Worm (Caenorhabditis elegans) whole organism, early embryonic: ENCODE results near the gene Y37A1B.7.

ENCODE experiments used
- B0310.2 ChIP-seq: sonication (generic microtip); optimal IDR thresholded peaks from 2 replicates; lab custom pipeline; 2016; ENCODE audit warnings: mild to moderate bottlenecking, missing genetic modification characterization, missing compliant biosample characterization
- F13C5.2 ChIP-seq: sonication (generic microtip); optimal IDR thresholded peaks from 2 replicates; lab custom pipeline; 2017; ENCODE audit warnings: mild to moderate bottlenecking, missing genetic modification characterization, inconsistent platforms, missing compliant biosample characterization
- aly-1 ChIP-seq: sonication (generic microtip); optimal IDR thresholded peaks from 2 replicates; lab custom pipeline; 2016; ENCODE audit warnings: missing genetic modification characterization, missing compliant biosample characterization
- ama-1 ChIP-seq: fragments of 150-350 bp; optimal IDR thresholded peaks from 2 replicates; lab custom pipeline; 2014
- ceh-13 ChIP-seq: fragments of 200-800 bp; sonication (Bioruptor generic); optimal IDR thresholded peaks from 2 replicates; lab custom pipeline; 2018; ENCODE audit warnings: mild to moderate bottlenecking, missing genetic modification characterization, missing compliant biosample characterization
- ceh-36 ChIP-seq: sonication (generic microtip); optimal IDR thresholded peaks from 2 replicates; lab custom pipeline; 2016; ENCODE audit warnings: missing genetic modification characterization, inconsistent platforms, missing compliant biosample characterization
- ets-7 ChIP-seq: sonication (generic microtip); optimal IDR thresholded peaks from 2 replicates; lab custom pipeline; 2016; ENCODE audit warnings: missing genotype, missing genetic modification characterization, missing compliant biosample characterization
- flt-1 ChIP-seq: fragments of 200-800 bp; sonication (Bioruptor generic); IDR thresholded peaks from 2 replicates; pipeline ENCODE4 v1.3.6; 2022; ENCODE audit warnings: missing genetic modification characterization, missing compliant biosample characterization
- hmbx-1 ChIP-seq: sonication (generic microtip); optimal IDR thresholded peaks from 2 replicates; lab custom pipeline; 2016; ENCODE audit warnings: mild to moderate bottlenecking, missing genetic modification characterization, missing compliant biosample characterization
- hmg-4 ChIP-seq: fragments of 200-800 bp; sonication (Bioruptor generic); optimal IDR thresholded peaks from 2 replicates; lab custom pipeline; 2018; ENCODE audit warnings: mild to moderate bottlenecking, missing genetic modification characterization, missing compliant biosample characterization
- hnd-1 ChIP-seq: sonication (generic microtip); optimal IDR thresholded peaks from 2 replicates; lab custom pipeline; 2016; ENCODE audit warnings: missing genetic modification characterization, missing compliant biosample characterization
- pes-1 ChIP-seq: fragments of 200-800 bp; sonication (Bioruptor generic); IDR thresholded peaks from 2 replicates; pipeline ENCODE4 v1.3.6; 2022; ENCODE audit warnings: missing genetic modification reagents, missing genetic modification characterization, missing compliant biosample characterization
- scrt-1 ChIP-seq: fragments of 200-800 bp; sonication (Bioruptor generic); IDR thresholded peaks from 2 replicates; pipeline ENCODE4 v1.3.6; 2022; ENCODE audit warnings: missing genetic modification characterization, missing compliant biosample characterization
- sea-1 ChIP-seq: fragments of 200-800 bp; sonication (Bioruptor generic); conservative IDR thresholded peaks from 2 replicates; pipeline ENCODE4 v1.3.6; 2022; ENCODE audit warnings: missing genetic modification characterization, missing compliant biosample characterization
- tbx-11 ChIP-seq: fragments of 200-800 bp; sonication (Bioruptor generic); IDR thresholded peaks from 2 replicates; pipeline ENCODE4 v1.3.6; 2022; ENCODE audit warnings: missing genetic modification characterization, missing compliant biosample characterization
- tbx-37 ChIP-seq: fragments of 200-800 bp; sonication (Bioruptor generic); conservative IDR thresholded peaks from 2 replicates; pipeline ENCODE4 v1.3.6; 2022; ENCODE audit warnings: missing genetic modification reagents, missing genetic modification characterization, missing compliant biosample characterization
- tra-4 ChIP-seq: sonication (generic microtip); optimal IDR thresholded peaks from 2 replicates; lab custom pipeline; 2017; ENCODE audit warnings: missing genetic modification characterization, missing compliant biosample characterization

Y37A1B.7 gene

ce11 chrIV:14043680-14044079, at the start of gene Y37A1B.7:
TSS of gene Y37A1B.7 (minus strand) at chrIV:14043780.
- TF ChIP-seq ceh-36: no peak
- no peak for TF ChIP-seq ets-7
- no peak for TF ChIP-seq tra-4 (tag; lab: Kevin White, UChicago)
- TF ChIP-seq hnd-1 (tag; lab: Kevin White, UChicago): no peak
- no peak for TF ChIP-seq ama-1 (lab: Kevin White, UChicago)
- no peak for TF ChIP-seq B0310.2 (tag; lab: Kevin White, UChicago)

ce11 chrIV:14091242-14091641, 47.7 kb upstream of the Y37A1B.7 start, which contains the start of gene noah-2:
TSS of gene noah-2 (plus strand) at chrIV:14091254.
- no peak for TF ChIP-seq F13C5.2
- no peak for TF ChIP-seq hmg-4 (GFP tag; lab: Kevin White, UChicago)
- no peak for TF ChIP-seq ceh-13
- TF ChIP-seq scrt-1: no peak
- TF ChIP-seq tra-4 (tag; lab: Kevin White, UChicago): no peak
- no peak for TF ChIP-seq pes-1 (GFP tag; lab: Robert Waterston, UW)
- no peak for TF ChIP-seq hmbx-1 (tag; lab: Kevin White, UChicago)
- TF ChIP-seq tbx-37 (GFP tag; lab: Robert Waterston, UW): no peak
- TF ChIP-seq flt-1: no peak
- no peak for TF ChIP-seq sea-1 (GFP tag; lab: Robert Waterston, UW)
- TF ChIP-seq tbx-11 (GFP tag; lab: Robert Waterston, UW): no peak
- no peak for TF ChIP-seq ceh-36

ce11 chrIV:14089749-14090148, 46.2 kb upstream of the Y37A1B.7 start:
- no peak for TF ChIP-seq tra-4 (tag; lab: Kevin White, UChicago)
- TF ChIP-seq aly-1 (tag; lab: Kevin White, UChicago): no peak
- no peak for TF ChIP-seq ets-7
- no peak for TF ChIP-seq ceh-36
- no peak for TF ChIP-seq ama-1 (lab: Kevin White, UChicago)
- TF ChIP-seq sea-1 (GFP tag; lab: Robert Waterston, UW): no peak
- no peak for TF ChIP-seq tbx-11 (GFP tag; lab: Robert Waterston, UW)
- no peak for TF ChIP-seq ceh-13
- TF ChIP-seq tbx-37 (GFP tag; lab: Robert Waterston, UW): no peak

DNA sequence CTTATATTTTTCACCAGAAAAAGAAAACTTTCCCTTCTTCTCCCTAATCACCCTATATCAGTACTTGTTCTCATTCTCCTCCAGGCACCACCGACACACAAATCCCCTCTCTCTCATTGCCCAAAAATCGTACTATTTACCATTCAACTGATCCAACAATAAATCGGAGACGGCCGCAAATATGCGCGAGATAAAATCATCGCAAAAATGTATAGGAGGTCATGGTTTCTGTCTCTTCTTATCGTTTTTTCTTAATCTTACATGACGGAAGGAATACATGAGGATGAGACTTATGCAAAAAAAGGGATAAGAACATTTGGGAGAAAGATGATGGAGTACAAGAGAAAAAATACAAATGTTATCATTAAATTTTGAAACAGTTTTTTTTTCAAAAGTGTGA, 42.8 kb upstream of the Y37A1B.7 start:
- TF ChIP-seq tra-4 (tag; lab: Kevin White, UChicago) (no peak), tbx-37 (GFP tag; lab: Robert Waterston, UW) (no peak), ama-1 (lab: Kevin White, UChicago) (no peak), ets-7 (no peak), ceh-13 (no peak), ceh-36 (no peak)

DNA sequence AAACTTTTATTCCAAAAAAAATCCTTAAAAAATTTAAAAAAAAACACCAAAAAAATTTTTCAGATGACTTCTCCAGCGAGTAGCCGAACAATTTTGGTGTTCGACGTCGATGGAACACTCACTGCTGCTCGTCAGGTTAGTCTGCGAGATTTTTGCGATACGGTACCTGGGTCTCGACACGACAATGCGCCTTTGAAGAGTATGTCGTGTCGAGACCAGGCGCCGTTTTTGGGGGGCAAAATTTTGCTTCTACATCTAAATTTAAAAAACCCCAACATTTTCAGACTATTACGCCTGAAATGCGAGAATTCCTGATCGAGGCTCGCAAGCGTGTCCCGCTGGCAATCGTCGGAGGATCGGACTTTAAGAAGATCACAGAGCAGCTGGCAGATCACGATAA, 39.9 kb upstream of the Y37A1B.7 start, which contains the start of gene F52B11.2:
TSS of gene F52B11.2 (plus strand) at position 64 of the 400 bp plus-strand sequence.
- TF ChIP-seq aly-1 (tag; lab: Kevin White, UChicago): no peak
- TF ChIP-seq flt-1: 0 out of 2 replicates have a peak, but pooled peaks have one; percentile 14
- no peak for TF ChIP-seq tra-4 (tag; lab: Kevin White, UChicago)
- TF ChIP-seq sea-1 (GFP tag; lab: Robert Waterston, UW): no peak
- TF ChIP-seq F13C5.2: no peak
- TF ChIP-seq hmbx-1 (tag; lab: Kevin White, UChicago): no peak
- no peak for TF ChIP-seq scrt-1
- peak; percentile 37 for TF ChIP-seq ama-1 (lab: Kevin White, UChicago)
- no peak for TF ChIP-seq tbx-37 (GFP tag; lab: Robert Waterston, UW)

- TF ChIP-seq ama-1 (lab: Kevin White, UChicago): no peak
- TF ChIP-seq scrt-1: no peak
- TF ChIP-seq pes-1 (GFP tag; lab: Robert Waterston, UW): no peak
- TF ChIP-seq hmg-4 (GFP tag; lab: Kevin White, UChicago): no peak
- TF ChIP-seq hmbx-1 (tag; lab: Kevin White, UChicago): no peak
- no peak for TF ChIP-seq flt-1
- no peak for TF ChIP-seq tra-4 (tag; lab: Kevin White, UChicago)
- TF ChIP-seq ets-7: no peak
- no peak for TF ChIP-seq tbx-37 (GFP tag; lab: Robert Waterston, UW)
- TF ChIP-seq sea-1 (GFP tag; lab: Robert Waterston, UW): no peak
- TF ChIP-seq F13C5.2: no peak
Observed at ce11 chrIV:14082956-14083355, 39.4 kb upstream of the Y37A1B.7 start.

- no peak for TF ChIP-seq tra-4 (tag; lab: Kevin White, UChicago)
- no peak for TF ChIP-seq ceh-13
- no peak for TF ChIP-seq ceh-36
- TF ChIP-seq tbx-37 (GFP tag; lab: Robert Waterston, UW): no peak
- TF ChIP-seq hnd-1 (tag; lab: Kevin White, UChicago): no peak
- TF ChIP-seq hmg-4 (GFP tag; lab: Kevin White, UChicago): no peak
- no peak for TF ChIP-seq B0310.2 (tag; lab: Kevin White, UChicago)
- TF ChIP-seq tbx-11 (GFP tag; lab: Robert Waterston, UW): no peak
- no peak for TF ChIP-seq aly-1 (tag; lab: Kevin White, UChicago)
- TF ChIP-seq ama-1 (lab: Kevin White, UChicago): no peak
- TF ChIP-seq pes-1 (GFP tag; lab: Robert Waterston, UW): no peak
- no peak for TF ChIP-seq ets-7
- TF ChIP-seq hmbx-1 (tag; lab: Kevin White, UChicago): no peak
- TF ChIP-seq flt-1: no peak
Observed at ce11 chrIV:14077135-14077534, 33.6 kb upstream of the Y37A1B.7 start, which contains the start of gene cfp-1. TSS of gene cfp-1 (plus strand) at chrIV:14077435.

- TF ChIP-seq ceh-13: no peak
- TF ChIP-seq tbx-37 (GFP tag; lab: Robert Waterston, UW): no peak
- TF ChIP-seq pes-1 (GFP tag; lab: Robert Waterston, UW): no peak
- no peak for TF ChIP-seq ceh-36
- TF ChIP-seq flt-1: no peak
- no peak for TF ChIP-seq hmg-4 (GFP tag; lab: Kevin White, UChicago)
- no peak for TF ChIP-seq aly-1 (tag; lab: Kevin White, UChicago)
- no peak for TF ChIP-seq ets-7
- no peak for TF ChIP-seq tra-4 (tag; lab: Kevin White, UChicago)
- TF ChIP-seq tbx-11 (GFP tag; lab: Robert Waterston, UW): no peak
Observed at ce11 chrIV:14074456-14074855, 30.9 kb upstream of the Y37A1B.7 start.
